Fruit fly (Drosophila melanogaster): ENCODE data around the gene CG31917.

The CG31917 gene

DNA sequence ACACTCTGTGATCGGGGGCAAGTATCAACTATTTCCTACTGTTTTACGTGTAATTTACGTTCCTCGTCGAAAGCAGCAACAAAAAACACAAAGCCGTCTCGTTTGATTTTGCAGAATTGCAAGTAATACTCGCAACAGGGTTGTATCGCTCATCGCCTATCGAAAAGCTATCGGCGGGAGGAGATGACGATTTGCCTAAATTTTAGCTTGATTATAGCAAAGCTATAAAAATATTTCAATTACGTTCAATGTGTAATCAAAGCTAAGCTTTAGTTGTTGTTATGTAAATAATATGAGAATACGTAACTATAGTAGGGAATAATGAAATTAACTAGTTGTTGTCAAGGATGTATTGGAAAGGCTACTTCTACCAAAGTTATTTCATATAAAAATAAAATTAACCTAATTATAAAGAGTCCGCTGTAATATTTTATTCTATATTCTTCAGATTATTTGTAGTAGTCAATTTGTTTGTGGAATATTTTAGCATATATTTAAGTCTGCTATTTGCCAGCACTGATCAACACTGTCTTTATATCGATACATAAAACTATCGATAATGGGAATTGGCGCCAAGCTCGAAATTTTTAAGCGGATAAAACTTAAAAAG, 49.1 kb upstream of the CG31917 start, which contains the start of gene Rpn11 (continued):
- TF ChIP-seq Nf-YB (GFP tag; optimal IDR thresholded peaks at IDR 0.05) = peak; percentile 37
- TF ChIP-seq slbo (GFP tag; IDR thresholded peaks at IDR 0.05) = peak; percentile 62
- peak; percentile 64 for TF ChIP-seq bcd (GFP tag; optimal IDR thresholded peaks at IDR 0.05)
- no peak for TF ChIP-seq CG5953 (GFP tag; IDR thresholded peaks at IDR 0.05)
- TF ChIP-seq Ada2b (GFP tag; IDR thresholded peaks at IDR 0.05) = peak; percentile 41; the same call in 1 of the 2 replicates
- TF ChIP-seq zen (tag; optimal IDR thresholded peaks at IDR 0.05) = peak; percentile 30
- TF ChIP-seq BtbVII (GFP tag; optimal IDR thresholded peaks at IDR 0.05) = peak; percentile 24
- TF ChIP-seq Fer2 (tag; optimal IDR thresholded peaks at IDR 0.05) = peak; percentile 41
- peak; percentile 69 for TF ChIP-seq CG4424 (GFP tag; optimal IDR thresholded peaks at IDR 0.05)
- TF ChIP-seq CG2678 (tag; optimal IDR thresholded peaks at IDR 0.05) = peak; percentile 75
- peak; percentile 84 for TF ChIP-seq CoRest (tag; optimal IDR thresholded peaks at IDR 0.05)
- TF ChIP-seq Doc2 (GFP tag; IDR thresholded peaks at IDR 0.05) = no peak
- peak; percentile 24; the same call in 1 of the 3 replicates for TF ChIP-seq Dbx (GFP tag; IDR thresholded peaks at IDR 0.05)
- no peak for TF ChIP-seq br (optimal IDR thresholded peaks at IDR 0.05)
- TF ChIP-seq CG10959 (GFP tag; IDR thresholded peaks at IDR 0.05) = no peak
- peak; percentile 3 for TF ChIP-seq gfzf (GFP tag; optimal IDR thresholded peaks at IDR 0.05)
- TF ChIP-seq dysf (GFP tag; IDR thresholded peaks at IDR 0.05) = 0 out of 3 replicates have a peak, but pooled peaks have one; percentile 8
- TF ChIP-seq CG18262 (tag; optimal IDR thresholded peaks at IDR 0.05) = peak; percentile 78
- TF ChIP-seq CG12659 (GFP tag; optimal IDR thresholded peaks at IDR 0.05) = peak; percentile 71
- TF ChIP-seq Myb (GFP tag; optimal IDR thresholded peaks at IDR 0.05) = no peak
- peak; percentile 55 for TF ChIP-seq CG9437 (GFP tag; optimal IDR thresholded peaks at IDR 0.05)
- no peak for TF ChIP-seq Nf-YA (GFP tag; IDR thresholded peaks at IDR 0.05)
- TF ChIP-seq CG12155 (GFP tag; optimal IDR thresholded peaks at IDR 0.05) = peak; percentile 71
- peak; percentile 32 for TF ChIP-seq HLH54F (GFP tag; optimal IDR thresholded peaks at IDR 0.05)
- no peak for TF ChIP-seq CG16863 (GFP tag; optimal IDR thresholded peaks at IDR 0.05)
- peak; percentile 24 for TF ChIP-seq Ets97D (GFP tag; optimal IDR thresholded peaks at IDR 0.05)
- TF ChIP-seq Hand (GFP tag; optimal IDR thresholded peaks at IDR 0.05) = peak; percentile 33
- no peak for TF ChIP-seq CG4730 (GFP tag; IDR thresholded peaks at IDR 0.05)
- TF ChIP-seq CG12391 (tag; optimal IDR thresholded peaks at IDR 0.05) = peak; percentile 86
- peak; percentile 40 for TF ChIP-seq HmgZ (tag; optimal IDR thresholded peaks at IDR 0.05)
- TF ChIP-seq Rfx (GFP tag; IDR thresholded peaks at IDR 0.05) = peak; percentile 52; the same call in 1 of the 2 replicates
- TF ChIP-seq CG12104 (GFP tag; optimal IDR thresholded peaks at IDR 0.05) = peak; percentile 51
- TF ChIP-seq Meics (GFP tag; optimal IDR thresholded peaks at IDR 0.05) = peak; percentile 64
- TF ChIP-seq CG1603 (tag; optimal IDR thresholded peaks at IDR 0.05) = peak; percentile 47
- TF ChIP-seq Asciz (GFP tag; optimal IDR thresholded peaks at IDR 0.05) = peak; percentile 15
- peak; percentile 36 for TF ChIP-seq zfh2 (GFP tag; optimal IDR thresholded peaks at IDR 0.05)
- peak; percentile 66 for TF ChIP-seq Scr (GFP tag; IDR thresholded peaks at IDR 0.05; ENCODE audit: partially characterized antibody)
- TF ChIP-seq gt (GFP tag; IDR thresholded peaks at IDR 0.05) = no peak
- peak; percentile 86 for TF ChIP-seq CG17361 (GFP tag; IDR thresholded peaks at IDR 0.05)
- TF ChIP-seq CG9609 (GFP tag; optimal IDR thresholded peaks at IDR 0.05) = no peak
- no peak for TF ChIP-seq Mes4 (GFP tag; optimal IDR thresholded peaks at IDR 0.05)
- no peak for TF ChIP-seq CG1832 (GFP tag; optimal IDR thresholded peaks at IDR 0.05)
- peak; percentile 36 for TF ChIP-seq trh (GFP tag; optimal IDR thresholded peaks at IDR 0.05)
- TF ChIP-seq CG15696 (tag; optimal IDR thresholded peaks at IDR 0.05) = peak; percentile 66
- peak; percentile 8 for TF ChIP-seq CG8359 (GFP tag; optimal IDR thresholded peaks at IDR 0.05; ENCODE audit: borderline replicate concordance)
- TF ChIP-seq Awh (GFP tag; IDR thresholded peaks at IDR 0.05) = no peak
- TF ChIP-seq crp (GFP tag; optimal IDR thresholded peaks at IDR 0.05) = peak in 1 of 2 experiments; percentile 20
- no peak for TF ChIP-seq kah (GFP tag; optimal IDR thresholded peaks at IDR 0.05)
- no peak for TF ChIP-seq Kr (GFP tag; optimal IDR thresholded peaks at IDR 0.05)
- TF ChIP-seq gcm2 (GFP tag; optimal IDR thresholded peaks at IDR 0.05) = no peak

Measured in whole organism, embryonic.